Worm (Caenorhabditis elegans) whole organism, L4/young adult: Measurements from ENCODE around the gene K10C2.8.

Experiments
- W03F9.2 ChIP-seq: fragments of 150-350 bp; optimal IDR thresholded peaks from 2 replicates; lab custom pipeline; 2014; ENCODE audit warnings: missing biosample characterization, missing genetic modification characterization
- dao-5 ChIP-seq: sonication (generic microtip); optimal IDR thresholded peaks from 2 replicates; lab custom pipeline; 2016; ENCODE audit warnings: missing genotype, missing genetic modification characterization, moderate library complexity, missing compliant biosample characterization
- him-1 ChIP-seq: sonication (generic microtip); optimal IDR thresholded peaks from 2 replicates; lab custom pipeline; 2016; ENCODE audit warnings: missing genotype, missing genetic modification reagents, missing genetic modification characterization, missing compliant biosample characterization

K10C2.8 gene

DNA sequence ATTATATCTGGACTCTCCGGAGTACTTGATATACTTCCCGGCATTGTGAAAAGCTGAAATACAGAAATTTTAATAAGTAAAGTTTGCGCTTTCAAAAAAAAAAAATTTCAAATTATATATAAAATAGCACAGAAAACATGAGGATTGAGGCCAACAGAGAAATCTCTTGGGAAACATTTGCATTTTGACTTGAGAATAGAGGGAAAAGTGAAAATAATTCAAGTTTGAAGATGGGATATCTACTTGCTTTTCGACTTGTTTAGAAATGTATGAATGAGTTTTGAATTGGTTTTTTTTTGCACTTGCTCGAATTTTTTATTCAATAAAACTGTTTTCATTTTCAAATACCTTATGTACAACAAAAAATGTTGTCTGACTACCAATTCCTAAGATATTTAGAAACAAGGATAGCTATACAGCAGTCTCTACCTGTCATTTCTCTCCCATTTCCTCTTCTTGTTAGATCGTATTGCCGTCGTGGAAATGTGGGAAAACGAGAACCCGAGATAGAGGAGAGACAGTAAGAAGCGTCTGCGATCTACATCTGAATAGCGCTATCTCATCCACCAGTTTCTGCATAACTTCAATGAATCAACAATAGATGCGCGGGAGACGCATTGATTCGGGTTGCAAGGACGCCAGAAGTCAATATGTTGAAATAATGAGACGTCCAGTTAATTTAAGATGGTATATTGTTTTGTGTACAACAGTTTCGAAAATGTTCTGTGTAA, 20.9 kb downstream of the K10C2.8 start, which contains the start of gene T22E5.6:
Gene T22E5.6, minus strand, starts transcription at position 51 of the 731 bp plus-strand sequence.
- TF ChIP-seq W03F9.2 (tag; lab: Kevin White, UChicago) = no peak
- no peak for TF ChIP-seq him-1 (tag; lab: Kevin White, UChicago)
- no peak for TF ChIP-seq dao-5

ce11 chrX:6413583-6413982, 23.9 kb downstream of the K10C2.8 start:
- TF ChIP-seq him-1 (tag; lab: Kevin White, UChicago) = no peak
- no peak for TF ChIP-seq W03F9.2 (tag; lab: Kevin White, UChicago)
- no peak for TF ChIP-seq dao-5

ce11 chrX:6412575-6412974, 24.9 kb downstream of the K10C2.8 start, which contains the start of gene T22E5.1:
TSS of gene T22E5.1 (plus strand) at chrX:6412875.
- TF ChIP-seq him-1 (tag; lab: Kevin White, UChicago) (no peak), dao-5 (no peak), W03F9.2 (tag; lab: Kevin White, UChicago) (no peak)

DNA sequence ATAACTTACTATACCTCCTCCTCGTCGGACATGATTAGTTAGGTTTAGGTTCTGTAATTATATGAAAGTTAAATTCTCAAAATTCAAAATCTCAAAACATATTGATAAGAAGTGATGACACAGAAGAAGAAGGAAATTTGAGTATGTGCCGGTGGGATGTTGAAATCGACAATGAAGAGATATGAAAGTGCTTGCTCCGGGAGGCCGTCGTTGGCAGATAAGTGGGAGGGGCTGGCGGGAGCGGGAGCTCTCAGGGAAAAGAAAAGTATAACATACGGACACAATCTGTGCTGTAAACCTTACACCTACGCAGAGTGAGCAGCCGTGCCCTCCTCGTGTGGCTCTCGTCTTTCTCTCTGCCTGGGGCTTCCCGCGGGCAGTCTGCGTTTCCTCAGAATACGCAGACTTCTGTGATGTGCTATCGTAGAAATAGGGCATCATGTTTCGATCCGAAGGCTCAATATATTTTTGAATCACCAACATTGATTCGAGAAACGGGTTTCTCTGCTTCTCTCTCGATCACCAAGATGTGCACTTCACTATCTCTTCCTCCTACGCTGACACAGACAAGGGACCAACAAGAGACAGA, 27.2 kb downstream of the K10C2.8 start, which contains the start of gene mup-2:
Gene mup-2, minus strand, starts transcription at position 51 of the 589 bp plus-strand sequence.
- TF ChIP-seq W03F9.2 (tag; lab: Kevin White, UChicago) (no peak), dao-5 (no peak), him-1 (tag; lab: Kevin White, UChicago) (no peak)

ce11 chrX:6408713-6409112, 28.7 kb downstream of the K10C2.8 start:
- TF ChIP-seq him-1 (tag; lab: Kevin White, UChicago) (no peak), dao-5 (no peak), W03F9.2 (tag; lab: Kevin White, UChicago) (no peak)

DNA sequence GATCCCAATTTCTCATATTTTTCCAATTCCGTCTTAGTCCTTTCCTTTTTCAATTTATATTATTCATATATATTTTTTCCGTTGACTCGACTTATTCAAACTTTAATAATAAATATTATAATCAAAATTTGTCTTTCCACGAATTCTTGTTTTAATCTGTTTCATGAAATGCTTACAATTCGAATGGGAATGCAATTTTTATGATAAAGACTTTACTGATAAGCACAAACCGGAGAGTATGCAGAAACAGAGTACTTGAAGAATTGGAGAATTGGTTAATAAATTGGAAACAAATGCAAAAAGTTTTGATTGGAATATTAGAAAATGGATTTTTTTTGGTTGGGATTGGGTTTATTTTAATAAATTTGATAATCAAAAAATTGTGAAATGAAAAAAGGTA, 29.2 kb downstream of the K10C2.8 start:
- TF ChIP-seq him-1 (tag; lab: Kevin White, UChicago) (no peak), dao-5 (no peak), W03F9.2 (tag; lab: Kevin White, UChicago) (no peak)

DNA sequence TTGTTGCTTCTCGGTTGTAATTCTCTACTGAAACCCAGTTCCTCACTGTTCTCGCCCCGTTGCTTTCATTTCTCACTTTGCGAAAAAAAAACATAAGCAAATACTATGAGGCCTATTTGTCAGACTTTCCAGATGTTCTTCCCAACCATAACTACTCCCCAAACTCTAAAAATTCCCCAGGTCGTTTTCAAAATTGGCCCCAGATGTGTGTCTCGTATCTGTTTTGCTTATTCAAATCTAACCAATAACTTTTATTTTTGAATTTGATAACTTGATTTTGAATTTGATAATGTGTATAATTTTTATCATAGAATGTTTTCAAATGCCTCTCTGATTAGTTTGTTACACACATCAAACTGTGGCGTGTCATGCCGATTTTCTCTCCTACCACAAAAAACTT, 29.6 kb downstream of the K10C2.8 start:
- TF ChIP-seq him-1 (tag; lab: Kevin White, UChicago) = no peak
- no peak for TF ChIP-seq dao-5
- no peak for TF ChIP-seq W03F9.2 (tag; lab: Kevin White, UChicago)

ce11 chrX:6405905-6406304, 31.5 kb downstream of the K10C2.8 start:
- no peak for TF ChIP-seq dao-5
- TF ChIP-seq him-1 (tag; lab: Kevin White, UChicago) = no peak
- TF ChIP-seq W03F9.2 (tag; lab: Kevin White, UChicago) = no peak

DNA sequence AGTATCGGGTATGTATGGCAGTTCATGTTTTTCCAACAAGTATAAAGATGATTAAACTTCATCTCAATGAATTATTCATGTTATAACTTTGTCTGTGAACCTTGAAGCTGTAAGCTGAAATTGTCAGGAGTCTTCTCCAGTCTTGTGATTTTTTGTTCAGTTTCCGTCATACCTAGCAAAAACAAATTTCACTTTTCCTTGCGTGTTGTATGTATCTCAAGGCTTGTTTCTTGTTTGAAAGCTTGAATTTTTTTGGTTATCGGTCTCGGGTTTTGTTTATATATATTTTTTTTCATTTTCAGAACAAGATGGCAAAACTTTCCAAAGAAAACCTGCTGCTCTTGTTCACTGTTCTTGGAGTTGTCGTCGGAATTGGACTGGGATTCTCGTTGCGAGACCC, 34.3 kb downstream of the K10C2.8 start, which contains the start of gene glt-4:
Gene glt-4, plus strand, starts transcription at position 301 of the 400 bp plus-strand sequence.
- TF ChIP-seq dao-5 (no peak), him-1 (tag; lab: Kevin White, UChicago) (no peak), W03F9.2 (tag; lab: Kevin White, UChicago) (no peak)

DNA sequence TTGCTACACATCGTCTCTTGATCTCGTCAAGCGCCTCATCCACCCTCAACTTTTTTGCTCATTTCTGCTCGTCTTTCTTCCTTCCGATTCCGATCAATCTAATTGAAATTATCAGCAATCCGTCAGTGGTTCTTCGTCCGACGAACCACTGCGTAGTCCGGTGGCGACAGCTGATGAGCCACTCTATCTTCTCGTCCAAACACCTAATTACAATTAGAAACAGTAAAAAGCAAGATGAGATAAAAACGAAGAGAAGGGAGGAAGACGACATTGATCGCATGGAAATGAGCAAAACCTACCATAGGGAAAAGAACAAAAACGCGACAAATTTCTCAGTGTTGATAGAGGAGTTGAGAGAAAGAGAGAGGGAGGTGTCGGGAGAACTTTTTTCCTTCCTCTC, 38.0 kb downstream of the K10C2.8 start:
- no peak for TF ChIP-seq him-1 (tag; lab: Kevin White, UChicago)
- no peak for TF ChIP-seq dao-5
- no peak for TF ChIP-seq W03F9.2 (tag; lab: Kevin White, UChicago)

DNA sequence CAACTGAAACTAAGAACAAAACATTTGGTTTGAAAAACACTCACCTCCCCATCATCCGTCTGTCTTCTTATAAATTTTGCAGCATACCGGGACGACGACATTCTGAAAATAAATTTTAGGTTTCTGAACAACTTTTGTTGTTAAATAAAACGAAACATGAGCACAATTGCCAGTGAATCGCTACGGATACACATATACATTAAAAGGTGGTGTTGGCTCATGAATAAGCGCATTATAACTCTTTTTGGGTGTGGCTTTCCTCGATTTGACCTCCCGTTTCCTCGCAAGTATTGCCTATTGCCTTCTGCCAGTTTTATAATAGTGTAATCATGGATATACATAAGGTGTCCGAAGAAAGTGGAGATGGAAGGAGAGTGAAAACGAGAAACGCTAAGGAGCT, 46.0 kb downstream of the K10C2.8 start, which contains the start of gene igcm-2:
Gene igcm-2, minus strand, starts transcription at position 101 of the 400 bp plus-strand sequence.
- TF ChIP-seq dao-5 = no peak

DNA sequence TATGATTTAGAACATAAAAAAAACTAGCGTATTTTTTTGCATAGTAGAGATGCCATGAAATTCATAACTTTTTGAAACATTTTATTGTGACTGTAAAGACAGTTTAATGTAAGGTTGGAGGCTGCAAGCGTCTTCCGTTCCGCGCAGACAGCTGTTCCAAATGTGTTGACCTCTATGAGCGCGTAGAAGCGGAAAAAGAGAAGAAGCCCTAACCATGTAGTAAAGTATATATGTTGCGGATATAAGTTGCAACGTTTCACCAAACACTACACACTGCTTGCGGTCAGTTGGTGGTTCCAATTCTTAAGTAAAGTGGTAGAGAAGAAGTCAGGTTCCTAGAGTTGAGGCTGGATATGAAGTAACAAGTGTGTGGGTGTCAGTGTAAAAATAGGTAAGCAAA, 48.8 kb downstream of the K10C2.8 start:
- TF ChIP-seq dao-5 (no peak), W03F9.2 (tag; lab: Kevin White, UChicago) (no peak), him-1 (tag; lab: Kevin White, UChicago) (no peak)
